Worm (Caenorhabditis elegans) whole organism, young adult: ENCODE results near the gene rps-21.

Experiments
- B0019.2 ChIP-seq: fragments of 200-800 bp; sonication (Bioruptor generic); conservative IDR thresholded peaks from 2 replicates; pipeline ENCODE4 v1.3.6; 2022; ENCODE audit warnings: missing genetic modification reagents, missing genetic modification characterization, missing compliant biosample characterization
- B0336.3 ChIP-seq: fragments of 200-800 bp; sonication (Bioruptor generic); IDR thresholded peaks from 2 replicates; pipeline ENCODE4 v1.3.6; 2022; ENCODE audit warnings: missing genetic modification characterization, missing compliant biosample characterization
- C06A6.2 ChIP-seq: fragments of 200-800 bp; sonication (Bioruptor generic); conservative IDR thresholded peaks from 2 replicates; pipeline ENCODE4 v1.3.6; 2022; ENCODE audit warnings: missing genetic modification characterization, missing compliant biosample characterization
- F22D6.2 ChIP-seq: sonication (generic microtip); optimal IDR thresholded peaks from 2 replicates; lab custom pipeline; 2016; ENCODE audit warnings: mild to moderate bottlenecking, missing genetic modification characterization, missing compliant biosample characterization
- F23B12.7 ChIP-seq: sonication (generic microtip); optimal IDR thresholded peaks from 2 replicates; lab custom pipeline; 2017; ENCODE audit warnings: missing genetic modification characterization, mild to moderate bottlenecking, missing compliant biosample characterization, antibody characterized with exemption, moderate library complexity; ENCODE audit not compliant: insufficient read depth
- F52B5.7 ChIP-seq: sonication (generic microtip); optimal IDR thresholded peaks from 2 replicates; lab custom pipeline; 2016; ENCODE audit warnings: mild to moderate bottlenecking, missing genetic modification characterization, missing compliant biosample characterization
- F55B11.4 ChIP-seq: sonication (generic microtip); optimal IDR thresholded peaks from 2 replicates; lab custom pipeline; 2016; ENCODE audit warnings: missing compliant biosample characterization, missing genetic modification characterization, borderline replicate concordance; ENCODE audit not compliant: insufficient read depth
- K12H6.12 ChIP-seq: fragments of 200-800 bp; sonication (Bioruptor generic); optimal IDR thresholded peaks from 2 replicates; lab custom pipeline; 2018; ENCODE audit warnings: mild to moderate bottlenecking, missing genetic modification characterization, missing compliant biosample characterization
- T07F8.4 ChIP-seq: sonication (generic microtip); optimal IDR thresholded peaks from 2 replicates; lab custom pipeline; 2016; ENCODE audit warnings: mild to moderate bottlenecking, missing genetic modification characterization, moderate library complexity, missing compliant biosample characterization
- T26A5.8 ChIP-seq: sonication (generic microtip); optimal IDR thresholded peaks from 2 replicates; lab custom pipeline; 2016; ENCODE audit warnings: missing genetic modification characterization, missing compliant biosample characterization
- Y95B8A.8 ChIP-seq: fragments of 200-800 bp; sonication (Bioruptor generic); IDR thresholded peaks from 2 replicates; pipeline ENCODE4 v1.3.6; 2022; ENCODE audit warnings: missing genetic modification reagents, missing genetic modification characterization, missing compliant biosample characterization
- ZK185.1 ChIP-seq: sonication (generic microtip); optimal IDR thresholded peaks from 2 replicates; lab custom pipeline; 2016; ENCODE audit warnings: mild to moderate bottlenecking, missing genetic modification characterization, missing compliant biosample characterization; ENCODE audit not compliant: poor library complexity, severe bottlenecking
- ama-1 ChIP-seq, 3 experiments: fragments of 150-350 bp in 1 of 3; sonication (generic microtip) in 2 of 3; optimal IDR thresholded peaks; 2 replicates each; lab custom pipeline; 2014 to 2018; ENCODE audit warnings: missing biosample characterization in 2 of 3, missing genetic modification characterization in 2 of 3, missing genetic modification reagents in 2 of 3
- aptf-2 ChIP-seq: fragments of 200-800 bp; sonication (Bioruptor generic); conservative IDR thresholded peaks from 2 replicates; pipeline ENCODE4 v1.3.6; 2022; ENCODE audit warnings: missing genetic modification reagents, missing genetic modification characterization, missing compliant biosample characterization
- aptf-3 ChIP-seq: fragments of 200-800 bp; sonication (Bioruptor generic); IDR thresholded peaks from 2 replicates; pipeline ENCODE4 v1.3.6; 2022; ENCODE audit warnings: missing genetic modification characterization, missing compliant biosample characterization
- atf-7 ChIP-seq: sonication (generic microtip); optimal IDR thresholded peaks from 2 replicates; lab custom pipeline; 2017; ENCODE audit warnings: mild to moderate bottlenecking, missing genetic modification characterization, missing compliant biosample characterization
- attf-5 ChIP-seq: fragments of 200-800 bp; sonication (Bioruptor generic); optimal IDR thresholded peaks from 2 replicates; lab custom pipeline; 2018; ENCODE audit warnings: mild to moderate bottlenecking, missing genetic modification characterization, missing compliant biosample characterization
- ceh-100 ChIP-seq: fragments of 200-800 bp; sonication (Bioruptor generic); IDR thresholded peaks from 2 replicates; pipeline ENCODE4 v1.3.6; 2022; ENCODE audit warnings: missing genetic modification reagents, missing genetic modification characterization, missing compliant biosample characterization
- ceh-27 ChIP-seq: fragments of 200-800 bp; sonication (Bioruptor generic); optimal IDR thresholded peaks from 2 replicates; lab custom pipeline; 2018; ENCODE audit warnings: mild to moderate bottlenecking, missing genetic modification characterization, moderate library complexity, missing compliant biosample characterization
- ceh-40 ChIP-seq: fragments of 200-800 bp; sonication (Bioruptor generic); IDR thresholded peaks from 2 replicates; pipeline ENCODE4 v1.3.6; 2022; ENCODE audit warnings: missing genetic modification characterization, missing compliant biosample characterization
- dox-1 ChIP-seq: fragments of 200-800 bp; sonication (Bioruptor generic); IDR thresholded peaks from 2 replicates; pipeline ENCODE4 v1.3.6; 2022; ENCODE audit warnings: missing genetic modification reagents, missing genetic modification characterization, missing compliant biosample characterization
- efl-1 ChIP-seq: fragments of 150-350 bp; optimal IDR thresholded peaks from 2 replicates; lab custom pipeline; 2014; ENCODE audit warnings: missing biosample characterization, missing genetic modification reagents, missing genetic modification characterization
- egrh-3 ChIP-seq: fragments of 200-800 bp; sonication (Bioruptor generic); IDR thresholded peaks from 2 replicates; pipeline ENCODE4 v1.3.6; 2022; ENCODE audit warnings: missing genetic modification reagents, missing genetic modification characterization, missing compliant biosample characterization
- ekl-4 ChIP-seq: fragments of 200-800 bp; sonication (Bioruptor generic); IDR thresholded peaks from 2 replicates; pipeline ENCODE4 v1.3.6; 2022; ENCODE audit warnings: missing genetic modification reagents, missing genetic modification characterization, missing compliant biosample characterization
- ets-4 ChIP-seq: fragments of 200-800 bp; sonication (Bioruptor generic); optimal IDR thresholded peaks from 2 replicates; lab custom pipeline; 2018; ENCODE audit warnings: mild to moderate bottlenecking, missing genetic modification characterization, missing compliant biosample characterization
- fkh-3 ChIP-seq: sonication (generic microtip); optimal IDR thresholded peaks from 2 replicates; lab custom pipeline; 2016; ENCODE audit warnings: mild to moderate bottlenecking, missing genetic modification characterization, missing compliant biosample characterization
- him-1 ChIP-seq: sonication (generic microtip); optimal IDR thresholded peaks from 2 replicates; lab custom pipeline; 2016; ENCODE audit warnings: missing genotype, missing genetic modification reagents, missing genetic modification characterization, missing compliant biosample characterization
- hmg-1.2 ChIP-seq: fragments of 200-800 bp; sonication (Bioruptor generic); IDR thresholded peaks from 2 replicates; pipeline ENCODE4 v1.3.6; 2022; ENCODE audit warnings: missing genetic modification reagents, missing genetic modification characterization, missing compliant biosample characterization
- hrde-1 ChIP-seq: sonication (generic microtip); optimal IDR thresholded peaks from 2 replicates; lab custom pipeline; 2016; ENCODE audit warnings: missing genetic modification characterization, mild to moderate bottlenecking, missing compliant biosample characterization, moderate library complexity, missing genotype, missing genetic modification reagents, borderline replicate concordance
- let-526 ChIP-seq: fragments of 200-800 bp; sonication (Bioruptor generic); IDR thresholded peaks from 2 replicates; pipeline ENCODE4 v1.3.6; 2022; ENCODE audit warnings: missing genetic modification reagents, missing genetic modification characterization, missing compliant biosample characterization
- lin-35 ChIP-seq, 3 experiments: fragments of 150-350 bp in 2 of 3; sonication (generic microtip) in 1 of 3; optimal IDR thresholded peaks; 2 replicates each; lab custom pipeline; 2014 to 2018; ENCODE audit warnings: missing biosample characterization in 3 of 3, missing genetic modification characterization in 3 of 3, missing genetic modification reagents in 3 of 3
- madf-10 ChIP-seq: sonication (generic microtip); optimal IDR thresholded peaks from 2 replicates; lab custom pipeline; 2016; ENCODE audit warnings: mild to moderate bottlenecking, missing genetic modification characterization, missing compliant biosample characterization
- mcd-1 ChIP-seq: fragments of 200-800 bp; sonication (Bioruptor generic); IDR thresholded peaks from 2 replicates; pipeline ENCODE4 v1.3.6; 2022; ENCODE audit warnings: missing genetic modification reagents, missing genetic modification characterization, missing compliant biosample characterization
- nhr-179 ChIP-seq: sonication (generic microtip); optimal IDR thresholded peaks from 2 replicates; lab custom pipeline; 2016; ENCODE audit warnings: mild to moderate bottlenecking, missing genetic modification characterization, missing compliant biosample characterization
- nhr-27 ChIP-seq: fragments of 200-800 bp; sonication (Bioruptor generic); optimal IDR thresholded peaks from 2 replicates; lab custom pipeline; 2018; ENCODE audit warnings: mild to moderate bottlenecking, missing genetic modification characterization, moderate library complexity, missing compliant biosample characterization
- nhr-80 ChIP-seq: sonication (generic microtip); optimal IDR thresholded peaks from 2 replicates; lab custom pipeline; 2016; ENCODE audit warnings: missing genetic modification characterization, missing compliant biosample characterization
- nhr-90 ChIP-seq: sonication (generic microtip); optimal IDR thresholded peaks from 2 replicates; lab custom pipeline; 2016; ENCODE audit warnings: missing genotype, mild to moderate bottlenecking, missing genetic modification characterization, missing compliant biosample characterization
- pha-4 ChIP-seq: fragments of 150-350 bp; sonication (generic microtip); optimal IDR thresholded peaks from 2 replicates; lab custom pipeline; 2014; ENCODE audit warnings: missing biosample characterization, missing genetic modification reagents, missing genetic modification characterization
- sdz-38 ChIP-seq: sonication (generic microtip); optimal IDR thresholded peaks from 2 replicates; lab custom pipeline; 2016; ENCODE audit warnings: missing genotype, missing genetic modification characterization, missing compliant biosample characterization
- snpc-4 ChIP-seq, 5 experiments: fragments of 150-350 bp in 1 of 5; sonication (generic microtip) in 4 of 5; optimal IDR thresholded peaks; 2 replicates each; lab custom pipeline; 2014 to 2018; ENCODE audit warnings: missing genetic modification characterization in 5 of 5, missing biosample characterization in 3 of 5, antibody characterized with exemption in 2 of 5, mild to moderate bottlenecking in 2 of 5, missing compliant biosample characterization in 2 of 5, missing genotype in 2 of 5, moderate library complexity in 2 of 5, missing genetic modification reagents in 1 of 5
- somi-1 ChIP-seq: fragments of 200-800 bp; sonication (Bioruptor generic); optimal IDR thresholded peaks from 2 replicates; lab custom pipeline; 2018; ENCODE audit warnings: mild to moderate bottlenecking, missing genetic modification characterization, missing compliant biosample characterization
- tbp1 ChIP-seq: fragments of 200-800 bp; sonication (Bioruptor generic); optimal IDR thresholded peaks from 2 replicates; lab custom pipeline; 2018; ENCODE audit warnings: mild to moderate bottlenecking, missing genetic modification characterization, missing compliant biosample characterization
- zim-3 ChIP-seq: sonication (generic microtip); optimal IDR thresholded peaks from 2 replicates; lab custom pipeline; 2017; ENCODE audit warnings: mild to moderate bottlenecking, missing genetic modification characterization, moderate library complexity, missing compliant biosample characterization
- ztf-18 ChIP-seq: sonication (generic microtip); optimal IDR thresholded peaks from 2 replicates; lab custom pipeline; 2016; ENCODE audit warnings: missing genotype, mild to moderate bottlenecking, missing genetic modification characterization, missing compliant biosample characterization
- ztf-25 ChIP-seq: fragments of 200-800 bp; sonication (Bioruptor generic); IDR thresholded peaks from 2 replicates; pipeline ENCODE4 v1.3.6; 2022; ENCODE audit warnings: missing genetic modification reagents, missing genetic modification characterization, missing compliant biosample characterization
- ztf-26 ChIP-seq: sonication (generic microtip); optimal IDR thresholded peaks from 2 replicates; lab custom pipeline; 2017; ENCODE audit warnings: missing genetic modification characterization, missing compliant biosample characterization

Gene rps-21

DNA sequence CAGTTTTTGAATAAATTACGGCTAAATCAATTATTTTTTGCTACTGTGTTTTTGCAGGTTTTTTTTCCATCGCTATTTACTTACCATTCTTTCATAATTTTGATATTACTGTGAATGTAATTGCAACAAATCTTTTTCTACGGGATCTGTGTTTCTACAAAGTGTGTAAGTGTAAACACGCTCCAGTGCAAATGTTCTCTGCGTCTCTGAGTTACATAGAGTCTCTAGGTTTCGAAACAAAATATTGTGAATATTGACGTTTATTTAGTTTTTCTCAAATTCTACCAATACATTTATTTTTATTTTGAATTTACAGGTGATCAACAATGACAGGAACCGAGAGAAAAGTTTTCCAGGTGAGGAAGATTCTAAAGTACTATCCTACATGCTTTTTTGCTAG, 5.4 kb downstream of the rps-21 start, which contains the start of gene yju-2 (continued):
- TF ChIP-seq F23B12.7 (tag; lab: Kevin White, UChicago) (peak; percentile 35), egrh-3 (GFP tag; lab: Robert Waterston, UW) (no peak), K12H6.12 (tag; lab: Kevin White, UChicago) (no peak), mcd-1 (GFP tag; lab: Robert Waterston, UW) (peak; percentile 68), lin-35 (GFP tag; optimal IDR thresholded peaks at IDR 0.05; lab: Kevin White, UChicago) (peak in 1 of 3 experiments; percentile 57), dox-1 (no peak), sdz-38 (tag; lab: Kevin White, UChicago) (no peak), B0336.3 (GFP tag; lab: Robert Waterston, UW) (0 out of 2 replicates have a peak, but pooled peaks have one; percentile 22), aptf-3 (GFP tag; lab: Robert Waterston, UW) (no peak), ztf-26 (tag; lab: Kevin White, UChicago) (no peak), ceh-40 (no peak), ceh-100 (GFP tag; lab: Robert Waterston, UW) (peak; percentile 88), ztf-18 (tag; lab: Kevin White, UChicago) (peak; percentile 2), F22D6.2 (tag; lab: Kevin White, UChicago) (no peak), nhr-27 (tag; lab: Kevin White, UChicago) (peak; percentile 9), him-1 (tag; lab: Kevin White, UChicago) (no peak), hrde-1 (tag; lab: Kevin White, UChicago) (no peak), hmg-1.2 (peak; percentile 81), ets-4 (GFP tag; lab: Kevin White, UChicago) (no peak), T07F8.4 (tag; lab: Kevin White, UChicago) (no peak), B0019.2 (no peak), nhr-80 (tag; lab: Kevin White, UChicago) (peak; percentile 7), ztf-25 (GFP tag; lab: Robert Waterston, UW) (no peak), zim-3 (no peak), tbp1 (GFP tag; lab: Kevin White, UChicago) (peak; percentile 11), fkh-3 (no peak), madf-10 (tag; lab: Kevin White, UChicago) (peak; percentile 3), ZK185.1 (tag; lab: Kevin White, UChicago) (no peak), C06A6.2 (GFP tag; lab: Robert Waterston, UW) (no peak)

DNA sequence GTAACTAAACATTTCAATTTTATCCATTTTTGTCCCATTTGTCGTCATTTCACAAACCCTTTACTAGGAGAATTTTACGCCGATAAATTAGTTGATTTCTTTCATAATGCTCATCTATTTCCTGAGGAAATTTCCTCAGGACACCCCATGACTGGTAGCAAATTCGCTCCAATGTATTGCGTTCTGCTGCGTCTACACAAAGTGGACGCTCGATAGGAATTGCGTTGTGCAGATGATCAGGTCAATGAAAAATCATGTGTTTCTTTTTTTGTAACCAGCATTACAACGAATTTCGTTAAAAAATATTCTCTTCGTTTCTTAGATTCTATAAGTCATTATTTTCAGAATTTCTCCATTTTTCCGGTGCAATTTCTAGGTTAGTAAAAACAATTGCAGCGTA, 7.6 kb downstream of the rps-21 start, which contains the start of gene epg-4:
epg-4 (plus strand) TSS at position 346 of the 400 bp plus-strand sequence.
- TF ChIP-seq somi-1 (GFP tag; lab: Kevin White, UChicago) = peak; percentile 0
- peak; percentile 23 for TF ChIP-seq ceh-27 (GFP tag; lab: Kevin White, UChicago)
- peak; percentile 25 for TF ChIP-seq F52B5.7 (tag; lab: Kevin White, UChicago)
- peak; percentile 13 for TF ChIP-seq F23B12.7 (tag; lab: Kevin White, UChicago)
- TF ChIP-seq F55B11.4 = no peak
- peak; percentile 64 for TF ChIP-seq mcd-1 (GFP tag; lab: Robert Waterston, UW)
- peak; percentile 50 for TF ChIP-seq hmg-1.2
- no peak for TF ChIP-seq T26A5.8 (tag; lab: Kevin White, UChicago)
- peak; percentile 18 for TF ChIP-seq efl-1
- no peak for TF ChIP-seq snpc-4 (GFP tag; optimal IDR thresholded peaks at IDR 0.05; lab: Kevin White, UChicago)
- peak in 3 of 4 experiments; percentile 3 to 25 (median 9) for TF ChIP-seq snpc-4 (tag; optimal IDR thresholded peaks at IDR 0.05; lab: Kevin White, UChicago)
- peak; percentile 53 for TF ChIP-seq tbp1 (GFP tag; lab: Kevin White, UChicago)
- no peak for TF ChIP-seq let-526
- peak; percentile 21 for TF ChIP-seq atf-7 (tag; lab: Kevin White, UChicago)
- TF ChIP-seq nhr-90 = peak; percentile 28
- TF ChIP-seq Y95B8A.8 (GFP tag; lab: Robert Waterston, UW) = no peak; the same call in 1 of the 2 replicates
- TF ChIP-seq pha-4 (tag; lab: Kevin White, UChicago) = no peak
- no peak for TF ChIP-seq ama-1 (optimal IDR thresholded peaks at IDR 0.05; lab: Kevin White, UChicago)
- peak; percentile 2 to 16 for TF ChIP-seq ama-1 (GFP tag; optimal IDR thresholded peaks at IDR 0.05; lab: Kevin White, UChicago)
- TF ChIP-seq aptf-2 = no peak
- 0 out of 2 replicates have a peak, but pooled peaks have one; percentile 33 for TF ChIP-seq ekl-4 (GFP tag; lab: Robert Waterston, UW)
- TF ChIP-seq B0336.3 (GFP tag; lab: Robert Waterston, UW) = peak; percentile 70
- TF ChIP-seq madf-10 (tag; lab: Kevin White, UChicago) = no peak
- peak in 1 of 3 experiments; percentile 28 for TF ChIP-seq lin-35 (GFP tag; optimal IDR thresholded peaks at IDR 0.05; lab: Kevin White, UChicago)
- TF ChIP-seq aptf-3 (GFP tag; lab: Robert Waterston, UW) = 0 out of 2 replicates have a peak, but pooled peaks have one; percentile 76
- TF ChIP-seq C06A6.2 (GFP tag; lab: Robert Waterston, UW) = no peak
- TF ChIP-seq nhr-179 (tag; lab: Kevin White, UChicago) = no peak
- peak; percentile 89 for TF ChIP-seq attf-5 (GFP tag; lab: Kevin White, UChicago)
